Worm (Caenorhabditis elegans) whole organism, L4 larva: Measurements from ENCODE around the gene nhr-182.
A peak's percentile ranks its signal among the peaks of the same experiment; 100 is the strongest.

Experiments
- dpl-1 ChIP-seq: fragments of 150-350 bp; optimal IDR thresholded peaks from 2 replicates; lab custom pipeline; 2014; ENCODE audit warnings: missing biosample characterization, missing genetic modification reagents, missing genetic modification characterization
- egl-27 ChIP-seq: sonication (generic microtip); optimal IDR thresholded peaks from 3 replicates; lab custom pipeline; 2017; ENCODE audit warnings: missing biosample characterization, missing genetic modification reagents, missing genetic modification characterization
- nhr-6 ChIP-seq: fragments of 150-350 bp; optimal IDR thresholded peaks from 2 replicates; lab custom pipeline; 2014; ENCODE audit warnings: missing biosample characterization, missing genetic modification characterization
- nhr-76 ChIP-seq: fragments of 150-350 bp; optimal IDR thresholded peaks from 2 replicates; lab custom pipeline; 2014; ENCODE audit warnings: missing biosample characterization, missing genetic modification characterization
- nhr-77 ChIP-seq: fragments of 150-350 bp; optimal IDR thresholded peaks from 2 replicates; lab custom pipeline; 2014; ENCODE audit warnings: missing biosample characterization, missing genetic modification characterization
- pha-4 ChIP-seq, 2 experiments: fragments of 150-350 bp in 1 of 2; fragments of 200-800 bp in 1 of 2; sonication (Bioruptor generic) in 1 of 2; IDR thresholded peaks in 1 of 2; optimal IDR thresholded peaks in 1 of 2; 2 replicates each; pipeline versions ENCODE4 v1.3.6 to Lab custom; 2014 to 2022; ENCODE audit warnings: missing genetic modification characterization in 2 of 2, missing genetic modification reagents in 2 of 2, missing biosample characterization in 1 of 2, missing compliant biosample characterization in 1 of 2
- pqm-1 ChIP-seq: sonication (generic microtip); optimal IDR thresholded peaks from 2 replicates; lab custom pipeline; 2017; ENCODE audit warnings: missing biosample characterization, missing genetic modification characterization
- snpc-4 ChIP-seq: fragments of 150-350 bp; optimal IDR thresholded peaks from 2 replicates; lab custom pipeline; 2014; ENCODE audit warnings: missing biosample characterization, missing genetic modification characterization
- zfp-2 ChIP-seq: sonication (generic microtip); optimal IDR thresholded peaks from 2 replicates; lab custom pipeline; 2016; ENCODE audit warnings: mild to moderate bottlenecking, missing genetic modification characterization, missing compliant biosample characterization
- ztf-11 ChIP-seq: fragments of 150-350 bp; optimal IDR thresholded peaks from 2 replicates; lab custom pipeline; 2014; ENCODE audit warnings: missing biosample characterization, missing genetic modification characterization

DNA sequence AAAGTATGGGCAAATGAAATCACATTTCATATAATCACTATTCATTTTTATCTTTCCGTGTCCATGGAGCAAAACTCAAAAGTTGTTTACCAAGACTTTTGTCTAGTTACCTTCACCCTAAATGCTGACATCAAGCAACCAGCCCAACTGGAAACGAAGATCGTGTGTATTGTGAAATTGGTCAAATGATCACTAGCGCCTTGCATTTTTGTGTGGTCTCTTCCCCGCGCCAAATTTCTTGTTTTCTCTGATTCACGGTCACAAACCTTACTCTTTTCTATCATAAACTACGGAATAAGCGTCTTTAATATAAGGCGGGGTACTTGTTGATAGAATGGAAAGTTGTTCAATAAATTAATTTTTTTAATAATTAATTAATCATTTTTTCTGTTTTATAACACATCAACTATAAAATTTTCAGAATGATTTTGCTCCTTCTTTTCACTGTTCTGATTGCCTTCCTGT, 9.6 kb downstream of the nhr-182 start, which contains the start of gene cyp-33C7:
- TF ChIP-seq egl-27 (tag; lab: Kevin White, UChicago), result no peak
- no peak for TF ChIP-seq pha-4 (GFP tag; IDR thresholded peaks at IDR 0.05; lab: Robert Waterston, UW)
- no peak for TF ChIP-seq pha-4 (tag; optimal IDR thresholded peaks at IDR 0.05; lab: Kevin White, UChicago)
- TF ChIP-seq dpl-1 (GFP tag; lab: Kevin White, UChicago), result peak; percentile 15
- TF ChIP-seq nhr-76 (tag; lab: Kevin White, UChicago), result no peak
- no peak for TF ChIP-seq snpc-4 (tag; lab: Kevin White, UChicago)
- peak; percentile 89 for TF ChIP-seq nhr-77 (tag; lab: Kevin White, UChicago)
- TF ChIP-seq nhr-6 (tag; lab: Kevin White, UChicago), result peak; percentile 27
- TF ChIP-seq zfp-2, result no peak
- peak; percentile 65 for TF ChIP-seq pqm-1 (tag; lab: Kevin White, UChicago)
- no peak for TF ChIP-seq ztf-11 (tag; lab: Kevin White, UChicago)
